Worm (Caenorhabditis elegans) whole organism, early embryonic: ENCODE measurements around the gene K05F1.6.

ENCODE experiments used
- F13C5.2 ChIP-seq: sonication (generic microtip); optimal IDR thresholded peaks from 2 replicates; lab custom pipeline; 2017; ENCODE audit warnings: mild to moderate bottlenecking, missing genetic modification characterization, inconsistent platforms, missing compliant biosample characterization
- ama-1 ChIP-seq: fragments of 150-350 bp; optimal IDR thresholded peaks from 2 replicates; lab custom pipeline; 2014
- ceh-13 ChIP-seq: fragments of 200-800 bp; sonication (Bioruptor generic); optimal IDR thresholded peaks from 2 replicates; lab custom pipeline; 2018; ENCODE audit warnings: mild to moderate bottlenecking, missing genetic modification characterization, missing compliant biosample characterization
- ets-7 ChIP-seq: sonication (generic microtip); optimal IDR thresholded peaks from 2 replicates; lab custom pipeline; 2016; ENCODE audit warnings: missing genotype, missing genetic modification characterization, missing compliant biosample characterization
- flt-1 ChIP-seq: fragments of 200-800 bp; sonication (Bioruptor generic); IDR thresholded peaks from 2 replicates; pipeline ENCODE4 v1.3.6; 2022; ENCODE audit warnings: missing genetic modification characterization, missing compliant biosample characterization
- pes-1 ChIP-seq: fragments of 200-800 bp; sonication (Bioruptor generic); IDR thresholded peaks from 2 replicates; pipeline ENCODE4 v1.3.6; 2022; ENCODE audit warnings: missing genetic modification reagents, missing genetic modification characterization, missing compliant biosample characterization
- sea-1 ChIP-seq: fragments of 200-800 bp; sonication (Bioruptor generic); conservative IDR thresholded peaks from 2 replicates; pipeline ENCODE4 v1.3.6; 2022; ENCODE audit warnings: missing genetic modification characterization, missing compliant biosample characterization
- tbx-37 ChIP-seq: fragments of 200-800 bp; sonication (Bioruptor generic); conservative IDR thresholded peaks from 2 replicates; pipeline ENCODE4 v1.3.6; 2022; ENCODE audit warnings: missing genetic modification reagents, missing genetic modification characterization, missing compliant biosample characterization

DNA sequence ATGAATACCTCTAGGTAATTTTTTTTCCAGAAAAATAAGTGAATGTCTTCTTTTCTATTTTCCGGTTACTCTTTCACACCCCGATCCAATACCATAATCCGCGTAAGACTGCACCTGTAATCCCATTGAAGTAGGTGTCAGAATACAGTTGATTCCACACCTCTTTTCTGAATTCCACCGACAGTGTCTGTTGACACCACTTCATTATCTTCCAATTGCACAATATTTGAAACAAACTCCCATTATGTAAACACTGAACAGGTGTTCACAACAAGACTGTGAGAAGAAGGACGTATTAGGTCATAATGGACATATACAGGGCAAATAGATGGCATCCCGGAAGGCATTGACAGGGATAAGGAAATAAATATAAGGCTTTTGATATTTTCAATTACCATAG is 4.9 kb upstream of the K05F1.6 start:
- TF ChIP-seq sea-1 (GFP tag; lab: Robert Waterston, UW) = no peak
- no peak for TF ChIP-seq flt-1 (GFP tag; lab: Robert Waterston, UW)
- no peak for TF ChIP-seq ets-7 (tag; lab: Kevin White, UChicago)
- no peak for TF ChIP-seq ceh-13
- no peak for TF ChIP-seq ama-1 (lab: Kevin White, UChicago)
- no peak for TF ChIP-seq F13C5.2 (tag; lab: Kevin White, UChicago)
- TF ChIP-seq tbx-37 (GFP tag; lab: Robert Waterston, UW) = no peak
- TF ChIP-seq pes-1 (GFP tag; lab: Robert Waterston, UW) = no peak
